Fruit fly (Drosophila melanogaster) S2 (cell line): ENCODE results near the gene lmgB.

ENCODE experiments used
- CG8478 ChIP-seq: fragments of >200 bp; optimal IDR thresholded peaks from 2 replicates; lab custom pipeline; 2018
- CTCF ChIP-seq, 2 experiments: fragments of >200 bp; optimal IDR thresholded peaks; 2 replicates each; lab custom pipeline; 2018

lmgB gene

DNA sequence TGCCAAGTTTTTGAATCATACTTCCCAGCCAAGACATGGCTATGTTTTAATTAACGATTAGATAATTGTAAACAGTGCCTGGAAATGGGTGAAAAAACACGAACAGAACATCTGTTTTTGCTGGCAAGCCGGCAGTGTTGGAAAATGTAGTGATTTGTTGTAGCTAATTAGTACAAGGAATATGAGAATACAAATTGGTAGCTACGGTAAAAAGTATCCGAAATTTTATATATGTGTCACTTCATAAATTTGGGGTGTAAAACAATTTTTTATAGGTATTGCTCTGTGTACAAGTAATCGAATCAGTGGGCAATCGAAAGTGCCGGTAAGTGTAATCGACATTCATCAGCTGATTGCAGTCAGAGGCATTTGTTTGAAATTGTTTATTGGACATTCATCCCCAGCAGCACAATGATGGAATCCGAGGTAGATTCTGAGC is 11.1 kb downstream of the lmgB start, which contains the start of the genes mRpL51 and Uba4:
Gene mRpL51 (minus strand): TSS at position 125 of the 439 bp plus-strand sequence.
Gene Uba4 (plus strand): TSS at position 156 of the 439 bp plus-strand sequence.
- no peak for TF ChIP-seq CG8478
- TF ChIP-seq CTCF (optimal IDR thresholded peaks at IDR 0.05; lab: Kevin White, UChicago): no peak

DNA sequence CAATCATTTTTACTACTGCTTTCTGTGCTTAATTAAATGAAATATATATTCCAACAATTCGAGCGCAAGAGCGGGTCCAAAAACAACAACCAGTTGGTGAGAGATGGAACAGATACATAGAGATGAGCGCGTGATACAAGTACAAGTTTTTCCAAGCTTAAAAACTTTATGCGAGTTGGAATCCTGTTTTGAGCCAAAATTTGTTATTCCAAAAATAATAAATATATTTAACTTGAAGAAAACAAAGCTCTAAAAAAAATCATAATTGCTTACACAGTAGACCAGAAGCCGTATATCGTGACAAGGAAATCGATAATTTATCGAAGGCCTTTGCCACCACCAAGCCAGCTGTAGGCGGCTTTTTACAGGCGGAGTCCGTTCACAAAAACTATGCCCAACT is 13.7 kb downstream of the lmgB start, which contains the start of the genes CG13097 and PIG-U:
Gene CG13097 (minus strand): TSS at position 121 of the 400 bp plus-strand sequence.
Gene PIG-U (plus strand): TSS at position 349 of the 400 bp plus-strand sequence.
- TF ChIP-seq CTCF (optimal IDR thresholded peaks at IDR 0.05; lab: Kevin White, UChicago): no peak
- no peak for TF ChIP-seq CG8478

DNA sequence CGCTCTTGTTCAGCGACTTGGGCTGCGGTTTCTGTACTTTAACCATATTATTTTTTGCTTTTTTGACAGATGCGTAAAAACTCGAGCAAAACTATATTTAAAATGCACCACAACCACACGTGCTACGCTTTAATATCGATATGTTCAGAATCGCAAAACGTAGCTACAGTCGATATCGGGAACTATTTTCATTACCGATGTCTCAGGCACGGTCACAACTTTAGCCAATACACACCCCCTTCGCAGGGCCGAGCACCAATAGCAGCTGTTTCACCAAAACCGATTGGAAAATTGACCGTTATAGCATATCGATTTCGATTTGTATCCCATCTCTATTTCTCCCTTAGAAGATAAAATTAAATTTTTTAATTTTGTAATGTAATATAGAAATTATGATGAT is 16.7 kb downstream of the lmgB start, which contains the start of gene CG13096:
Gene CG13096 (minus strand): TSS at position 144 of the 400 bp plus-strand sequence.
- TF ChIP-seq CTCF (optimal IDR thresholded peaks at IDR 0.05; lab: Kevin White, UChicago) (peak; percentile 63 to 66), CG8478 (no peak)

DNA sequence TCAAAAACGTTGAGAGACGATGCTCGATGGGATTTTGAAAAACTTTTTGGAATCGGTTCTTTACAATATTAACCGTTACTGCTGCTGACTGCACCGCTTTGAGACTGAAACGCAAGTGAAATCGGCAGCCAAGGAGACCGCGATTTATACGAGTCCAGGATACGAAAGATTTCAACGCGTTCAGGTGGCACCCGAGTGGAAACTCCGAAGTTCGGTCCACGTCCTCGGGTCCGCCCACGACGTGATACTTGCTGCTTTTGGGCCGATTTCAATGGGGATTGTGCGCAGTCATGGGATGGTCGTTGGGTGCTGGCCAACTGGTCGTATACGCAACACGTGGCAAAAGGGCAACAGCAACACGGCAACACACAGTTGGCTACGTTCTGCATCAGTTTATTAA is 21.7 kb downstream of the lmgB start, which contains the start of gene Dh31:
Gene Dh31 (minus strand): TSS at position 117 of the 400 bp plus-strand sequence.
- no peak for TF ChIP-seq CTCF (optimal IDR thresholded peaks at IDR 0.05; lab: Kevin White, UChicago)
- TF ChIP-seq CG8478: no peak

DNA sequence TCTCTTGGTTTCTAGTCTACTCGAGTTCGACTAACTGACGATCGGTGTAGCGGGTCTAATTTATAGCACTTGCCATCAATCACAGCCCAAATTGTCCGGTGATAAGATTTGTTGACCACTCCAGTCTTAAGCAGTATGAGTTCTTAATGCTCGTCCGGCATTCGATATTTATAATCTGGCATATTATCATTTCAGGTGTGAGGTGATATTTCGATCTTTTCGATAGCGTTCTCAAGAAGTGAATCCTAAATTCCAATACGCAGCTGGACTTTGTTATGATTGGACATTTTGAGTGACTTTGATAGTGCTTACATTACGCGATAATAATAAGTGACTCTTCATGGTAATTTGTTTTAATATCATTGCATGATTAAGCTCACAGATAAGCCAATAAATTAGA is 32.1 kb downstream of the lmgB start, which contains the start of gene Bace:
Gene Bace (minus strand): TSS at position 39 of the 400 bp plus-strand sequence.
- no peak for TF ChIP-seq CG8478
- no peak for TF ChIP-seq CTCF (optimal IDR thresholded peaks at IDR 0.05; lab: Kevin White, UChicago)

DNA sequence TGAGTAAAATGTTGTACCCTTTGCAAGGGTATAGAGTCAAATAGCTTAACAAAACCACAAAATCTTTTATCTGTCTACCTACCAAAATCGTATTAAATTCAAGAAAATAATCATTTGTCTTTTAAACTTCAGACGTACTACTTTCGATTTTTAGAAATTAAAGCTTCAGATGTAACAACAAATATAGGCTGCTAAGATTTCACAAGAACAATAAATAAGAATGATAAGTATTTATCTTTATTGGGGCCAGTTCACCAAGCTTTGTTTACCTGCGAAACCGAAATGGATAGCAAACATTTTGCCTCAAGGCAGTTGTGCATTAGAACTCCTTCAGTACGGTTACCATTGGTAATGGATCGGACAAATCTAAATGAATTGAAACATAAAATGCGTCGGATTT is 38.0 kb downstream of the lmgB start, which contains the start of gene CG43400:
Gene CG43400 (plus strand): TSS at position 301 of the 400 bp plus-strand sequence.
- TF ChIP-seq CTCF (optimal IDR thresholded peaks at IDR 0.05; lab: Kevin White, UChicago) (no peak), CG8478 (no peak)

DNA sequence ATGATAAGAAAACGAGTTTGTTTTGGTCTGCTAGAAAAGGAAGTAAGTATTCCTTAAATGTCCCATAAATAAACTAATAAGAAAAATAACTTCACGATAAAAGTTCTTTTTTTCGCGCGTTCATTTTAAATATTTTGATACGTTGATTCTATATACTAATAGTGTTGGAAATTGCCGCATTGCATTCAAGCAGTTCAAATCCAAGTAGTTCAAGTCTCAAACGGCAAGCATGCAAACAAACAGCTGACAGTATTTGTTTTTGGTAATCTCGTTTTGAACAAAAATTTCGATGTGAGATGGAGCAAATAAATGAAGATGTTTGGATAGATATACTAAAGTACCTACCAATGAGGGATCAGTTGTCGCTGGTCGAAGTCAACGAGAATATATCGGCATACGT is 39.7 kb downstream of the lmgB start, which contains the start of gene CG13088:
Gene CG13088 (plus strand): TSS at position 247 of the 400 bp plus-strand sequence.
- no peak for TF ChIP-seq CG8478
- TF ChIP-seq CTCF (optimal IDR thresholded peaks at IDR 0.05; lab: Kevin White, UChicago): peak in 1 of 2 experiments; percentile 10

DNA sequence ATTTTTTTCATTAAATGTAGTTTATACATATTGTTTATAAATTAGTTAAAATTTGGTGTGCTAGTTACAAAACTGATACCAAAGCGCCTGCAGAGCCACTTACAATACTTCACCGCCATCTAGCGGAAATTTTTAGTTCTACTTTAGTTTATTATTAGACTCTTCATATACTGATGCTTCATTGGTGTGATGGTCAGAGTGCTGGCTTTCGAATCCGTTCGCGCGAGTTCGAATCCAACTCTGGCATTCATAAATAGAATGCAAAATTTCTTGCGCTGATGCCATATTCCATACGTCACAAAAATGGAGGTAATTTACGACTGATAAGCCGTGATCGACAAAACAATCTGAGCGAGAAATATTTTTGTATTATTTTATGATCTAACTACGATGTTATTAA is 42.9 kb downstream of the lmgB start:
- TF ChIP-seq CG8478 (no peak), CTCF (optimal IDR thresholded peaks at IDR 0.05; lab: Kevin White, UChicago) (peak; percentile 71 to 86)

DNA sequence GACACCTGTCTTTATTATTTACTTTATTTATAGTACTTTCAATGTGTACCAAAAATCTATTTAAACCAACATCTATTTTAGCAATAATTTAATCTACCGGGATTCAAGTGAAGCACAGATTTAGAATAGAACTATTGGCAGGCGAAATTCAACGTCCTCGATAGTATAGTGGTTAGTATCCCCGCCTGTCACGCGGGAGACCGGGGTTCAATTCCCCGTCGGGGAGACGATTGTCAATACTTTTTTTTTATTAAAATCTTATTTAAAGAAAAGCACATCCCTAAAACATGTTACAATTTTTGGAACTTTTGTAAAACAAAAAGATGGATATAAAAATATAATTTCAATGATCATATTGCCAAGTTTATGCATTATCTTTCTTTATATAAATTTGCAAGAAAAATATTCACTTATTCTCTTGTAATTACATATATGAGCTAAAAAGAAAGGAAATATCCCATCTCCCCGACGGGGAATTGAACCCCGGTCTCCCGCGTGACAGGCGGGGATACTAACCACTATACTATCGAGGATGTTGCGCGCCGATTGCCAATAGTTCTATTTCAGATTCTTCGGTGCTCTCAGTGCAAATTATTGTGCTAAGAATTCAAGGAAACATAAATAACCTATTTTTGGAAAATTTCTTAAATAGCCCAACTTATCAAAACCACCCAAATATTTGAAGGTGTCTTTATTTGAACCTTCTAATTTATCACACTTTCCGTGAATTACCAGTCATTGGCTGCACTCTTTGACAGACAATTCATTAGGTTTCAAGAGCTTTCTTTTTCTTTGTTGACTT is 46.6 kb downstream of the lmgB start, which contains the start of gene CG43796:
Gene CG43796 (plus strand): TSS at position 752 of the 802 bp plus-strand sequence.
- TF ChIP-seq CG8478 (no peak), CTCF (optimal IDR thresholded peaks at IDR 0.05; lab: Kevin White, UChicago) (no peak)

DNA sequence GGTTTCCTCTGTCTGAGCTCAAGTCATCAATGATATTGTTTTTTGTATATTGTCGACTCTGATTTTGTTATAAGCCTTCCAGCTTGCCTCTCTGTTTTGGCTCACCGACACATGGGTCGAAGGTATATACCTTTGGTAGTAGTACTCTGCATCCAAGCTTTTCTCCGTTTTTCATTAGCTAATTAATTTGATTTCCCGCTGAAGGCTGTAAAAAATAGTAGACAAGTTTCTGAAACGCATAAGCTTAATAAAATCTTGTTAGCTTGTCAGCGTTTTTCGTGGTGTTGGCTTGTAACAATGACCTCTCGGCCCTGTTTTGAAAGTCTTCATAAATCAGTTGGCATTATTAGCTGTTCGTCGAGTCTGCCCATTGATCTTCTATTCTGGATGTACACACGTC is 47.6 kb downstream of the lmgB start:
- TF ChIP-seq CG8478 (no peak), CTCF (optimal IDR thresholded peaks at IDR 0.05; lab: Kevin White, UChicago) (no peak)

DNA sequence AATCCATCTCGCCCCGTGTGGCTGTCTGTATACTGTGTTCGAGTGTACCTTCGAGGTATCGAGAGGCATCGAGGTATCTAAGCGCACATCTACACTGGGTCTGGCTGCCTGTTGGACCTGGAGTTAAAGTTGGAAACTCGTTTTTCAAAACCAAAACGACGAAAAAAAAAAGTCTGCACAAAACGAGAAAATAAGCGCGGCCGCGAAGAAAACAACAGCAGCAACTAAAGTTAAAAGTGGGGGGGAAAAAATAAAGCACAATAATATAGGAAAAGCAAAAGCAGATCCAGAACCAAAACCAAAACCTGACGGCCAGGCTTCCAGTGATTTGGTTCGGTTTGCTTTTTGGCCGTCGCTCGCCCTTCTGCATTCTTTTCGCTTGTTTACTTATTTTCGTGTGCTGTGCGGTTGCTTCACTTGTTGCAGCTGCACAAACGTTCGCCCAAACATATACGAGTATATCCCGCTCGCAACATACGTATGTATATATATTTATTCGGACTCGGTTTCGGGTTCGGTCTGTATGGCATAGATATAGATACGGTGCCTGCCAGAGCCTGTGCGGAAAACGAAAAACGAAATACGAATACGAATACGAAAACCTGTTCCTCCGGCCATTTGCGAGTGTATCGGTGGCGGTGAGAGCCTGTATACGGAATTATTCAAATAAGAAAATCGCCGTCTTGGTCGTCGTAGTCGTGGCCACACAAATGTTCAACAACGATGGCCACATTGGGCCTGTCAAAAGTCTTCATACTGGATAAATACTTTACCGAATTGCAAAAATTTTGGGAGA is 49.3 kb downstream of the lmgB start:
- no peak for TF ChIP-seq CTCF (optimal IDR thresholded peaks at IDR 0.05; lab: Kevin White, UChicago)
- TF ChIP-seq CG8478: no peak

DNA sequence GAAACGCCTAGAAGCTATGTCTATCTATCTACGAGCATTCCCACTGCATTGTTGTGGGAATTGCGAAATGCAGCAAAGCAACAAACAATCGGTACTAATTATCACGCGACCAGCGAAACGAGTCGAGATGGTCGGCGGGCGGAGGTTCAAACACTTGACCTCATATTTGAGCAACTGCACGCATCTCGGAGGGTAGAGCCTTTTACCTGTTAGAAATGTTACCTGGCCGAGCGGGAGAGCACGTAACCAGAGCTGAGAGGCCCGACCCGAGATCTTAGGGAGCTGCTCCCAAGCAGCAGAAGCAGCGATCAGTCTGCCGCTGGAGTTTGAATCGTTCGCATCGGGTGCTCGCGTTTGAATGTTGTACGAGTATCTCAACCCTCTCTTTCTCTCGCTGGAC is 50.0 kb downstream of the lmgB start:
- no peak for TF ChIP-seq CTCF (optimal IDR thresholded peaks at IDR 0.05; lab: Kevin White, UChicago)
- no peak for TF ChIP-seq CG8478

DNA sequence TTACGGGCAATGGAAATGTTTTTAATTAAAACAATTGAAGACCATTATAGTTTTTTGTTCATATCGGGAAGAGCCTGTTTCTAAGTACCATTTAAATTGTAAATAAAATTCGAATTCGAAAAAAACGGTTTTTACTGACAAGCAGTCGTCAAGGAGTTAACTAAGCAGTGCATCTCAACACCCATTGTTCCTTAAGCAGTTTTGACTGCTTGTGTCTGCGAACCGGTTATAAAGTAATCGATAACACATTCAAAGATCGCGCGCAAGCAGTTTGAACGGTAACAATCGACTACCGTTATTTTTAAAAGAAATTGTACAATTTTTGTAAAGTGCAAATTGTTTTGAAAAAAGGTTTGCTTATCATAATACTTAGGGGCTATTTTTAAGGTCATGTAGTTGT is 50.4 kb downstream of the lmgB start:
- TF ChIP-seq CG8478 (no peak), CTCF (optimal IDR thresholded peaks at IDR 0.05; lab: Kevin White, UChicago) (peak in 1 of 2 experiments; percentile 64)

DNA sequence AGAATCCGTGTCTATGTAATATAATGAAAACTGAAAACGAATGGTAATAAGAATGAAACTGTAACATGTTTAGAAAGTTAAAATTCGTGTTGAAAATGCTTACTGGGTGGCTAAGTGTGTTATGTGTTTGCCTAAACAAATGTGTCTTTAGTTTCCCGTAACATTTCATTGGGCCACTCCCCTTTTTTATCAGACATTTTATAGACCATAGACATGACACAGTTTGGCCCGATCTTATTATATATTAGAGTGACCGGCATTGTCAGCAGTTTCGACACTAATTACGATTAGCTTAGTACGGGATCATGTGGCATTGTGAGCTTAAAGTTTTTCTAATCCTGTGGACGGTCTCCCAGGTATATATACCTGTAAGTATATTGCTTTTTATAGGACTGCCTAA is 51.4 kb downstream of the lmgB start, which contains the start of gene CheA29a:
Gene CheA29a (plus strand): TSS at position 301 of the 400 bp plus-strand sequence.
- TF ChIP-seq CTCF (optimal IDR thresholded peaks at IDR 0.05; lab: Kevin White, UChicago) (no peak), CG8478 (no peak)
